Fruit fly (Drosophila melanogaster) S2 (cell line): ENCODE data around the gene CG15465.

Experiments
- CG8478 ChIP-seq: fragments of >200 bp; optimal IDR thresholded peaks from 2 replicates; lab custom pipeline; 2018
- CTCF ChIP-seq, 2 experiments: fragments of >200 bp; optimal IDR thresholded peaks; 2 replicates each; lab custom pipeline; 2018

dm6 chrX:5091154-5091553 is 5.6 kb downstream of the CG15465 start:
- no peak for TF ChIP-seq CG8478
- TF ChIP-seq CTCF (optimal IDR thresholded peaks at IDR 0.05; lab: Kevin White, UChicago) = peak; percentile 47 to 71
